Worm (Caenorhabditis elegans) whole organism, midembryonic: ENCODE results near the gene ZC239.22.

Experiments
- T22C8.4 ChIP-seq: fragments of 200-800 bp; sonication (Bioruptor generic); IDR thresholded peaks from 2 replicates; pipeline ENCODE4 v1.3.6; 2022; ENCODE audit warnings: missing genetic modification characterization, missing compliant biosample characterization
- cog-1 ChIP-seq: sonication (generic microtip); optimal IDR thresholded peaks from 2 replicates; lab custom pipeline; 2016; ENCODE audit warnings: missing genetic modification characterization, missing compliant biosample characterization
- flt-1 ChIP-seq: fragments of 200-800 bp; sonication (Bioruptor generic); IDR thresholded peaks from 2 replicates; pipeline ENCODE4 v1.3.6; 2022; ENCODE audit warnings: missing genetic modification characterization, missing compliant biosample characterization
- ref-1 ChIP-seq: fragments of 200-800 bp; sonication (Bioruptor generic); conservative IDR thresholded peaks from 2 replicates; pipeline ENCODE4 v1.3.6; 2022; ENCODE audit warnings: missing genetic modification reagents, missing genetic modification characterization, missing compliant biosample characterization
- tab-1 ChIP-seq: fragments of 200-800 bp; sonication (Bioruptor generic); IDR thresholded peaks from 2 replicates; pipeline ENCODE4 v1.3.6; 2022; ENCODE audit warnings: missing genetic modification characterization, missing compliant biosample characterization
- ztf-23 ChIP-seq: fragments of 200-800 bp; sonication (Bioruptor generic); IDR thresholded peaks from 2 replicates; pipeline ENCODE4 v1.3.6; 2022; ENCODE audit warnings: missing genetic modification reagents, missing genetic modification characterization, missing compliant biosample characterization
- ztf-29 ChIP-seq: fragments of 200-800 bp; sonication (Bioruptor generic); IDR thresholded peaks from 2 replicates; pipeline ENCODE4 v1.3.6; 2022; ENCODE audit warnings: missing genetic modification reagents, missing genetic modification characterization, missing compliant biosample characterization

ce11 chrII:3248043-3248718 lies 27.6 kb upstream of the ZC239.22 start, which contains the start of the genes fbxc-50 and C17F4.2:
- TF ChIP-seq ztf-29 (GFP tag; lab: Robert Waterston, UW) (no peak), flt-1 (GFP tag; lab: Robert Waterston, UW) (no peak), T22C8.4 (GFP tag; lab: Robert Waterston, UW) (0 out of 2 replicates have a peak, but pooled peaks have one; percentile 36), tab-1 (GFP tag; lab: Robert Waterston, UW) (no peak), ref-1 (no peak), cog-1 (tag; lab: Kevin White, UChicago) (no peak), ztf-23 (GFP tag; lab: Robert Waterston, UW) (no peak)
